Worm (Caenorhabditis elegans) whole organism, L4 larva: ENCODE results near the gene ugt-17.

Experiments
- F10B5.3 ChIP-seq: sonication (generic microtip); optimal IDR thresholded peaks from 2 replicates; lab custom pipeline; 2016; ENCODE audit warnings: mild to moderate bottlenecking, missing genetic modification characterization, missing compliant biosample characterization
- Y5F2A.4 ChIP-seq: fragments of 200-800 bp; sonication (Bioruptor generic); optimal IDR thresholded peaks from 2 replicates; lab custom pipeline; 2018; ENCODE audit warnings: mild to moderate bottlenecking, missing genetic modification characterization, missing compliant biosample characterization
- aha-1 ChIP-seq: fragments of 150-350 bp; peaks from one replicate; lab custom pipeline; 2014; ENCODE audit warnings: missing biosample characterization, missing genetic modification characterization
- ama-1 ChIP-seq: fragments of 150-350 bp; optimal IDR thresholded peaks from 2 replicates; lab custom pipeline; 2014; ENCODE audit warnings: inconsistent platforms, mixed read lengths
- cey-2 ChIP-seq: sonication (generic microtip); optimal IDR thresholded peaks from 3 replicates; lab custom pipeline; 2017; ENCODE audit warnings: missing genetic modification characterization, mild to moderate bottlenecking, missing compliant biosample characterization, antibody characterized with exemption, borderline replicate concordance; ENCODE audit not compliant: insufficient read depth
- ctbp-1 ChIP-seq: fragments of 200-800 bp; sonication (Bioruptor generic); IDR thresholded peaks from 2 replicates; pipeline ENCODE4 v1.3.6; 2022; ENCODE audit warnings: missing genetic modification reagents, missing genetic modification characterization, missing compliant biosample characterization
- daf-12 ChIP-seq: fragments of 150-350 bp; optimal IDR thresholded peaks from 2 replicates; lab custom pipeline; 2014; ENCODE audit warnings: missing biosample characterization, missing genetic modification reagents, missing genetic modification characterization
- daf-16 ChIP-seq, 3 experiments: sonication (generic microtip); optimal IDR thresholded peaks; 2 replicates each; lab custom pipeline; 2016 to 2017; ENCODE audit warnings: missing genetic modification characterization in 3 of 3, missing genetic modification reagents in 3 of 3, mild to moderate bottlenecking in 2 of 3, missing compliant biosample characterization in 2 of 3, missing biosample characterization in 1 of 3, moderate library complexity in 1 of 3
- daf-8 ChIP-seq: fragments of 200-800 bp; sonication (Bioruptor generic); IDR thresholded peaks from 2 replicates; pipeline ENCODE4 v1.3.6; 2022; ENCODE audit warnings: missing genetic modification characterization, missing compliant biosample characterization
- egl-27 ChIP-seq: sonication (generic microtip); optimal IDR thresholded peaks from 3 replicates; lab custom pipeline; 2017; ENCODE audit warnings: missing biosample characterization, missing genetic modification reagents, missing genetic modification characterization
- gei-8 ChIP-seq: fragments of 200-800 bp; sonication (Bioruptor generic); optimal IDR thresholded peaks from 2 replicates; lab custom pipeline; 2018; ENCODE audit warnings: mild to moderate bottlenecking, missing genetic modification characterization, missing compliant biosample characterization
- hif-1 ChIP-seq, 2 experiments: sonication (generic microtip); optimal IDR thresholded peaks; 2 replicates each; lab custom pipeline; 2016 to 2017; ENCODE audit warnings: missing compliant biosample characterization in 2 of 2, missing genetic modification characterization in 2 of 2, missing genetic modification reagents in 2 of 2, missing genotype in 2 of 2, mild to moderate bottlenecking in 1 of 2
- hlh-11 ChIP-seq: fragments of 200-800 bp; sonication (Bioruptor generic); optimal IDR thresholded peaks from 2 replicates; lab custom pipeline; 2018; ENCODE audit warnings: mild to moderate bottlenecking, missing genetic modification characterization, missing compliant biosample characterization
- hmg-1.1 ChIP-seq: fragments of 200-800 bp; sonication (Bioruptor generic); IDR thresholded peaks from 2 replicates; pipeline ENCODE4 v1.3.6; 2022; ENCODE audit warnings: missing genetic modification reagents, missing genetic modification characterization, missing compliant biosample characterization
- lin-38 ChIP-seq: fragments of 200-800 bp; sonication (Bioruptor generic); IDR thresholded peaks from 2 replicates; pipeline ENCODE4 v1.3.6; 2022; ENCODE audit warnings: missing genetic modification reagents, missing genetic modification characterization, missing compliant biosample characterization
- lsy-2 ChIP-seq, 2 experiments: fragments of 150-350 bp in 1 of 2; sonication (generic microtip) in 1 of 2; optimal IDR thresholded peaks; 2 replicates each; lab custom pipeline; 2014 to 2017; ENCODE audit warnings: missing biosample characterization in 2 of 2, missing genetic modification characterization in 2 of 2
- mxl-2 ChIP-seq: fragments of 200-800 bp; sonication (Bioruptor generic); conservative IDR thresholded peaks from 2 replicates; pipeline ENCODE4 v1.3.6; 2022; ENCODE audit warnings: missing genetic modification reagents, missing genetic modification characterization, missing compliant biosample characterization
- nhr-10 ChIP-seq: fragments of 150-350 bp; optimal IDR thresholded peaks from 2 replicates; lab custom pipeline; 2014; ENCODE audit warnings: missing biosample characterization, missing genetic modification characterization
- nhr-11 ChIP-seq: fragments of 150-350 bp; optimal IDR thresholded peaks from 2 replicates; lab custom pipeline; 2014; ENCODE audit warnings: missing biosample characterization, missing genetic modification characterization
- nhr-111 ChIP-seq: fragments of 200-800 bp; sonication (Bioruptor generic); optimal IDR thresholded peaks from 2 replicates; lab custom pipeline; 2018; ENCODE audit warnings: mild to moderate bottlenecking, missing genetic modification characterization, missing compliant biosample characterization
- pqm-1 ChIP-seq: sonication (generic microtip); optimal IDR thresholded peaks from 2 replicates; lab custom pipeline; 2017; ENCODE audit warnings: missing biosample characterization, missing genetic modification characterization
- set-16 ChIP-seq: fragments of 200-800 bp; sonication (Bioruptor generic); IDR thresholded peaks from 2 replicates; pipeline ENCODE4 v1.3.6; 2022; ENCODE audit warnings: missing genetic modification reagents, missing genetic modification characterization, missing compliant biosample characterization
- snpc-1.2 ChIP-seq: fragments of 200-800 bp; sonication (Bioruptor generic); IDR thresholded peaks from 2 replicates; pipeline ENCODE4 v1.3.6; 2022; ENCODE audit warnings: missing genetic modification reagents, missing genetic modification characterization, missing compliant biosample characterization
- snpc-4 ChIP-seq: fragments of 150-350 bp; optimal IDR thresholded peaks from 2 replicates; lab custom pipeline; 2014; ENCODE audit warnings: missing biosample characterization, missing genetic modification characterization
- unc-130 ChIP-seq: sonication (generic microtip); optimal IDR thresholded peaks from 2 replicates; lab custom pipeline; 2016; ENCODE audit warnings: missing genetic modification reagents, missing genetic modification characterization, missing compliant biosample characterization
- unc-62 ChIP-seq, 3 experiments: fragments of 150-350 bp in 1 of 3; sonication (generic microtip); optimal IDR thresholded peaks in 2 of 3; peaks in 1 of 3; 1 replicate in 1 of 3; 2 replicates in 2 of 3; lab custom pipeline; 2014 to 2017; ENCODE audit warnings: missing biosample characterization in 3 of 3, missing genetic modification characterization in 3 of 3, missing genetic modification reagents in 3 of 3, missing genotype in 1 of 3
- zfp-2 ChIP-seq: sonication (generic microtip); optimal IDR thresholded peaks from 2 replicates; lab custom pipeline; 2016; ENCODE audit warnings: mild to moderate bottlenecking, missing genetic modification characterization, missing compliant biosample characterization
- zfp-3 ChIP-seq: fragments of 200-800 bp; sonication (Bioruptor generic); conservative IDR thresholded peaks from 2 replicates; pipeline ENCODE4 v1.3.6; 2022; ENCODE audit warnings: missing genetic modification reagents, missing genetic modification characterization, missing compliant biosample characterization
- zip-11 ChIP-seq: fragments of 200-800 bp; sonication (Bioruptor generic); IDR thresholded peaks from 2 replicates; pipeline ENCODE4 v1.3.6; 2022; ENCODE audit warnings: missing genetic modification characterization, missing compliant biosample characterization
- zip-2 ChIP-seq: fragments of 150-350 bp; optimal IDR thresholded peaks from 2 replicates; lab custom pipeline; 2014; ENCODE audit warnings: missing biosample characterization, missing genetic modification characterization
- ztf-11 ChIP-seq: fragments of 150-350 bp; optimal IDR thresholded peaks from 2 replicates; lab custom pipeline; 2014; ENCODE audit warnings: missing biosample characterization, missing genetic modification characterization
- ztf-7 ChIP-seq: fragments of 150-350 bp; optimal IDR thresholded peaks from 2 replicates; lab custom pipeline; 2014; ENCODE audit warnings: missing biosample characterization, missing genetic modification characterization

Gene ugt-17

DNA sequence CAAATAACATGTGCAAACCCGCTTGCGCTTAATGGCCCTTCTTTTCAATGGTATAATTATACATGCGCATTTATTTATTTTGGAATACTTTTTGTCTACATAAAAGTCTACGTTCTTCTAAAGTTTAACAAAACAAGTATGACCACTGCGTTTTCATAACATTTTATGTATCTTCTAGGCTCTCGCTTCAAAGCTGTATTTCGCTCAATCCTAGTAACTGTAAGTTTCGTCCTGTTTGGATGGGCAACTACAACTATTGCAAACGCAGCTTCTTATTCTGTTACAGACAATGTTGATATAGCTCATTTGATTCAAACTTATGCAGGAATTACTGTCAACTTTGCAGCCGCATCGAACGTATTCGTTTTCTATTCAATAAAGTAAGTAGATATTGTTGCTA is 45.0 kb upstream of the ugt-17 start, which contains the start of gene srsx-27:
srsx-27 (plus strand) TSS at position 301 of the 400 bp plus-strand sequence.
- TF ChIP-seq nhr-10 (tag; lab: Kevin White, UChicago) (no peak), snpc-4 (tag; lab: Kevin White, UChicago) (no peak), gei-8 (GFP tag; lab: Kevin White, UChicago) (no peak), unc-130 (GFP tag; lab: Kevin White, UChicago) (no peak), lin-38 (GFP tag; lab: Robert Waterston, UW) (no peak), daf-16 (GFP tag; optimal IDR thresholded peaks at IDR 0.05; lab: Kevin White, UChicago) (no peak), daf-16 (tag; optimal IDR thresholded peaks at IDR 0.05; lab: Kevin White, UChicago) (no peak), cey-2 (tag; lab: Kevin White, UChicago) (no peak), zfp-3 (GFP tag; lab: Robert Waterston, UW) (no peak), F10B5.3 (no peak), nhr-111 (GFP tag; lab: Kevin White, UChicago) (no peak), ctbp-1 (GFP tag; lab: Robert Waterston, UW) (no peak)

ce11 chrV:10148352-10148751 is 43.6 kb upstream of the ugt-17 start, which contains the start of gene srsx-26:
Gene srsx-26, plus strand, starts transcription at chrV:10148652.
- TF ChIP-seq zip-2 (tag; lab: Kevin White, UChicago) (no peak), zfp-2 (no peak), lsy-2 (tag; optimal IDR thresholded peaks at IDR 0.05; lab: Kevin White, UChicago) (no peak), daf-12 (tag; lab: Kevin White, UChicago) (no peak), egl-27 (tag; lab: Kevin White, UChicago) (no peak), daf-8 (GFP tag; lab: Robert Waterston, UW) (no peak), pqm-1 (no peak), hmg-1.1 (GFP tag; lab: Robert Waterston, UW) (no peak), Y5F2A.4 (no peak)

- peak; percentile 35 for TF ChIP-seq nhr-11
- no peak for TF ChIP-seq ztf-11
- no peak for TF ChIP-seq ama-1 (lab: Kevin White, UChicago)
- peak in 1 of 2 experiments; percentile 19 for TF ChIP-seq unc-62 (GFP tag; optimal IDR thresholded peaks at IDR 0.05 in 1 of 2; lab: Kevin White, UChicago)
- TF ChIP-seq unc-62 (tag; optimal IDR thresholded peaks at IDR 0.05; lab: Kevin White, UChicago), result no peak
- TF ChIP-seq aha-1, result peak; percentile 82
- peak in 1 of 2 experiments; percentile 78 for TF ChIP-seq hif-1 (tag; optimal IDR thresholded peaks at IDR 0.05; lab: Kevin White, UChicago)
- TF ChIP-seq daf-16 (GFP tag; optimal IDR thresholded peaks at IDR 0.05; lab: Kevin White, UChicago), result peak in 1 of 2 experiments; percentile 20
- TF ChIP-seq daf-16 (tag; optimal IDR thresholded peaks at IDR 0.05; lab: Kevin White, UChicago), result no peak
These were observed 42.0 kb upstream of the ugt-17 start for ce11 chrV:10146787-10147186.

ce11 chrV:10145653-10146052 is 40.9 kb upstream of the ugt-17 start, which contains the start of gene C51E3.9:
Gene C51E3.9, plus strand, starts transcription at chrV:10145953.
- TF ChIP-seq aha-1, result peak; percentile 11
- TF ChIP-seq zip-11 (GFP tag; lab: Robert Waterston, UW), result no peak
- TF ChIP-seq zip-2 (tag; lab: Kevin White, UChicago), result no peak
- peak; percentile 5 for TF ChIP-seq hlh-11 (tag; lab: Kevin White, UChicago)
- TF ChIP-seq ztf-7 (tag; lab: Kevin White, UChicago), result no peak
- TF ChIP-seq mxl-2 (GFP tag; lab: Robert Waterston, UW), result no peak

DNA sequence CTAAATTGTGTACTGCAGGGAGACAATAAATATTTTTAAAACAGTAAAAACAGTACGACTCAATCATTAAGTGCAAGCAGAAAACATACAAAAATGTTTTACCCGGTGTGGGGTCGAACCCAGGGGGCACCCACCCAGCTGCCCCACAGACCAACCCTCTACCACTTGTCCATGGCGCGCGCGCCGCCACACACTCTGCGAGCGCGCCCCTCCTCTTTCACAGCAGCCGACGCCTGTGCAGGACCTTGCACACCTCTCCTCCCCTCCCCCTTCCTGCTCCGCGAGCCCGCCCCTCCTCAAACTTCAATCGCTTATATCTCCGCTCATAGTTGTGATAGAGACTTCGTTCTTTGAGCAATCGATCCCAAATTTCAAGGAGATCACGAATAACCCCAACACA is 33.8 kb upstream of the ugt-17 start:
- peak; percentile 63; the same call in 1 of the 2 replicates for TF ChIP-seq snpc-1.2 (GFP tag; lab: Robert Waterston, UW)
- TF ChIP-seq lin-38 (GFP tag; lab: Robert Waterston, UW), result peak; percentile 60
- TF ChIP-seq set-16 (GFP tag; lab: Robert Waterston, UW), result peak; percentile 63
